Worm (Caenorhabditis elegans) whole organism, mixed stage, embryonic: ENCODE data around the gene clec-161.
A peak's percentile ranks its signal among the peaks of the same experiment; 100 is the strongest.

Source experiments
- M03D4.4 ChIP-seq: sonication (generic microtip); optimal IDR thresholded peaks from 2 replicates; lab custom pipeline; 2017; ENCODE audit warnings: mild to moderate bottlenecking, missing genetic modification characterization, missing compliant biosample characterization
- bed-3 ChIP-seq: fragments of 200-800 bp; sonication (Bioruptor generic); optimal IDR thresholded peaks from 3 replicates; lab custom pipeline; 2018; ENCODE audit warnings: mild to moderate bottlenecking, missing genetic modification characterization, moderate library complexity, missing compliant biosample characterization
- blmp-1 ChIP-seq: fragments of 150-350 bp; optimal IDR thresholded peaks from 2 replicates; lab custom pipeline; 2014; ENCODE audit warnings: missing biosample characterization, missing genetic modification characterization
- ceh-39 ChIP-seq: fragments of 150-350 bp; optimal IDR thresholded peaks from 2 replicates; lab custom pipeline; 2014; ENCODE audit warnings: missing biosample characterization, missing genetic modification characterization
- ceh-43 ChIP-seq: fragments of 200-800 bp; sonication (Bioruptor generic); optimal IDR thresholded peaks from 2 replicates; lab custom pipeline; 2018; ENCODE audit warnings: mild to moderate bottlenecking, missing genetic modification characterization, moderate library complexity, missing compliant biosample characterization
- ceh-83 ChIP-seq: fragments of 200-800 bp; sonication (Bioruptor generic); optimal IDR thresholded peaks from 2 replicates; lab custom pipeline; 2018; ENCODE audit warnings: mild to moderate bottlenecking, missing genetic modification characterization, missing compliant biosample characterization
- ces-1 ChIP-seq: fragments of 150-350 bp; optimal IDR thresholded peaks from 2 replicates; lab custom pipeline; 2014; ENCODE audit warnings: missing biosample characterization, missing genetic modification reagents, missing genetic modification characterization
- cnd-1 ChIP-seq: fragments of 200-800 bp; sonication (Bioruptor generic); optimal IDR thresholded peaks from 2 replicates; lab custom pipeline; 2018; ENCODE audit warnings: mild to moderate bottlenecking, missing genetic modification characterization, missing compliant biosample characterization
- drap-1 ChIP-seq: fragments of 200-800 bp; sonication (Bioruptor generic); optimal IDR thresholded peaks from 3 replicates; lab custom pipeline; 2018; ENCODE audit warnings: mild to moderate bottlenecking, missing genetic modification characterization, missing compliant biosample characterization
- elt-1 ChIP-seq: sonication (generic microtip); optimal IDR thresholded peaks from 2 replicates; lab custom pipeline; 2017; ENCODE audit warnings: missing genetic modification characterization, mild to moderate bottlenecking, missing compliant biosample characterization, antibody characterized with exemption, moderate library complexity, borderline replicate concordance; ENCODE audit not compliant: insufficient read depth
- elt-3 ChIP-seq: fragments of 150-350 bp; optimal IDR thresholded peaks from 2 replicates; lab custom pipeline; 2014; ENCODE audit warnings: missing biosample characterization, missing genetic modification characterization
- flh-1 ChIP-seq: fragments of 200-800 bp; sonication (Bioruptor generic); optimal IDR thresholded peaks from 2 replicates; lab custom pipeline; 2018; ENCODE audit warnings: mild to moderate bottlenecking, missing genetic modification characterization, moderate library complexity, missing compliant biosample characterization
- ham-2 ChIP-seq: fragments of 200-800 bp; sonication (Bioruptor generic); optimal IDR thresholded peaks from 2 replicates; lab custom pipeline; 2018; ENCODE audit warnings: mild to moderate bottlenecking, missing genetic modification characterization, missing compliant biosample characterization
- hlh-1 ChIP-seq: fragments of 150-350 bp; optimal IDR thresholded peaks from 2 replicates; lab custom pipeline; 2014; ENCODE audit warnings: missing biosample characterization, missing genetic modification reagents, missing genetic modification characterization
- lin-13 ChIP-seq: fragments of 150-350 bp; optimal IDR thresholded peaks from 2 replicates; lab custom pipeline; 2014; ENCODE audit warnings: missing biosample characterization, missing genetic modification characterization
- lin-32 ChIP-seq: fragments of 200-800 bp; sonication (Bioruptor generic); optimal IDR thresholded peaks from 2 replicates; lab custom pipeline; 2018; ENCODE audit warnings: mild to moderate bottlenecking, missing genetic modification characterization, missing compliant biosample characterization
- lsy-2 ChIP-seq: fragments of 150-350 bp; optimal IDR thresholded peaks from 2 replicates; lab custom pipeline; 2014; ENCODE audit warnings: missing biosample characterization, missing genetic modification characterization
- mab-5 ChIP-seq: fragments of 150-350 bp; optimal IDR thresholded peaks from 2 replicates; lab custom pipeline; 2014; ENCODE audit warnings: missing biosample characterization, missing genetic modification characterization
- mep-1 ChIP-seq: fragments of 150-350 bp; optimal IDR thresholded peaks from 2 replicates; lab custom pipeline; 2017; ENCODE audit warnings: missing biosample characterization, missing genetic modification reagents, missing genetic modification characterization, inconsistent platforms
- mls-2 ChIP-seq: sonication (generic microtip); optimal IDR thresholded peaks from 2 replicates; lab custom pipeline; 2016; ENCODE audit warnings: mild to moderate bottlenecking, missing genetic modification characterization, moderate library complexity, missing compliant biosample characterization
- nhr-12 ChIP-seq: fragments of 150-350 bp; optimal IDR thresholded peaks from 2 replicates; lab custom pipeline; 2014; ENCODE audit warnings: missing biosample characterization, missing genetic modification characterization
- nhr-2 ChIP-seq: fragments of 150-350 bp; optimal IDR thresholded peaks from 2 replicates; lab custom pipeline; 2014; ENCODE audit warnings: missing biosample characterization, missing genetic modification characterization
- nhr-237 ChIP-seq: fragments of 150-350 bp; optimal IDR thresholded peaks from 2 replicates; lab custom pipeline; 2014; ENCODE audit warnings: missing biosample characterization, missing genetic modification characterization
- nhr-28 ChIP-seq: fragments of 150-350 bp; optimal IDR thresholded peaks from 2 replicates; lab custom pipeline; 2014; ENCODE audit warnings: missing biosample characterization, missing genetic modification characterization
- nhr-76 ChIP-seq: sonication (generic microtip); optimal IDR thresholded peaks from 2 replicates; lab custom pipeline; 2017; ENCODE audit warnings: missing biosample characterization, missing genetic modification characterization
- pha-4 ChIP-seq: fragments of 150-350 bp; optimal IDR thresholded peaks from 2 replicates; lab custom pipeline; 2018; ENCODE audit warnings: missing biosample characterization, missing genetic modification reagents, missing genetic modification characterization
- sem-2 ChIP-seq: fragments of 200-800 bp; sonication (Bioruptor generic); optimal IDR thresholded peaks from 2 replicates; lab custom pipeline; 2018; ENCODE audit warnings: mild to moderate bottlenecking, missing genetic modification characterization, missing compliant biosample characterization
- snpc-4 ChIP-seq: fragments of 150-350 bp; optimal IDR thresholded peaks from 2 replicates; lab custom pipeline; 2014; ENCODE audit warnings: missing biosample characterization, missing genetic modification characterization
- sptf-1 ChIP-seq: sonication (generic microtip); optimal IDR thresholded peaks from 2 replicates; lab custom pipeline; 2017; ENCODE audit warnings: mild to moderate bottlenecking, missing genetic modification characterization, moderate library complexity, missing compliant biosample characterization
- tbx-8 ChIP-seq: fragments of 200-800 bp; sonication (Bioruptor generic); optimal IDR thresholded peaks from 2 replicates; lab custom pipeline; 2018; ENCODE audit warnings: mild to moderate bottlenecking, missing genetic modification characterization, moderate library complexity, missing compliant biosample characterization
- unc-120 ChIP-seq: sonication (generic microtip); optimal IDR thresholded peaks from 2 replicates; lab custom pipeline; 2017; ENCODE audit warnings: missing genetic modification characterization, missing compliant biosample characterization; ENCODE audit not compliant: poor library complexity, severe bottlenecking
- unc-39 ChIP-seq: fragments of 150-350 bp; optimal IDR thresholded peaks from 2 replicates; lab custom pipeline; 2014; ENCODE audit warnings: missing biosample characterization, missing genetic modification characterization
- unc-62 ChIP-seq: fragments of 150-350 bp; optimal IDR thresholded peaks from 2 replicates; lab custom pipeline; 2014; ENCODE audit warnings: missing biosample characterization, missing genetic modification reagents, missing genetic modification characterization
- zip-8 ChIP-seq: fragments of 150-350 bp; optimal IDR thresholded peaks from 2 replicates; lab custom pipeline; 2014; ENCODE audit warnings: missing biosample characterization, missing genetic modification characterization
- ztf-11 ChIP-seq: fragments of 150-350 bp; optimal IDR thresholded peaks from 2 replicates; lab custom pipeline; 2014; ENCODE audit warnings: missing biosample characterization, missing genetic modification characterization

The clec-161 gene

ce11 chrIII:9621840-9622525 is 13.4 kb upstream of the clec-161 start:
- TF ChIP-seq unc-62 (GFP tag; lab: Kevin White, UChicago) (no peak), elt-1 (tag; lab: Kevin White, UChicago) (no peak), ham-2 (no peak), M03D4.4 (no peak), unc-120 (no peak), bed-3 (GFP tag; lab: Kevin White, UChicago) (no peak), mab-5 (tag; lab: Kevin White, UChicago) (no peak), cnd-1 (tag; lab: Kevin White, UChicago) (no peak), ceh-39 (no peak), mep-1 (tag; lab: Kevin White, UChicago) (no peak), snpc-4 (tag; lab: Kevin White, UChicago) (no peak), nhr-237 (tag; lab: Kevin White, UChicago) (no peak), blmp-1 (tag; lab: Kevin White, UChicago) (no peak), mls-2 (no peak), nhr-12 (tag; lab: Kevin White, UChicago) (no peak), ztf-11 (no peak), nhr-76 (tag; lab: Kevin White, UChicago) (no peak), ces-1 (GFP tag; lab: Kevin White, UChicago) (no peak), hlh-1 (tag; lab: Kevin White, UChicago) (no peak)

ce11 chrIII:9620148-9620547 is 11.6 kb upstream of the clec-161 start:
- TF ChIP-seq ceh-39 (no peak), ztf-11 (no peak), elt-1 (tag; lab: Kevin White, UChicago) (no peak), ham-2 (no peak), sem-2 (GFP tag; lab: Kevin White, UChicago) (no peak), nhr-12 (tag; lab: Kevin White, UChicago) (no peak), hlh-1 (tag; lab: Kevin White, UChicago) (no peak), tbx-8 (GFP tag; lab: Kevin White, UChicago) (no peak), mep-1 (tag; lab: Kevin White, UChicago) (no peak), lin-32 (GFP tag; lab: Kevin White, UChicago) (no peak), sptf-1 (tag; lab: Kevin White, UChicago) (no peak), nhr-2 (no peak), ces-1 (GFP tag; lab: Kevin White, UChicago) (no peak), mls-2 (no peak), elt-3 (tag; lab: Kevin White, UChicago) (no peak)
- TF ChIP-seq, all 35 proteins: peak for 0

- TF ChIP-seq flh-1 (GFP tag; lab: Kevin White, UChicago) = peak; percentile 32
- no peak for TF ChIP-seq snpc-4 (tag; lab: Kevin White, UChicago)
- peak; percentile 8 for TF ChIP-seq mep-1 (tag; lab: Kevin White, UChicago)
- TF ChIP-seq sem-2 (GFP tag; lab: Kevin White, UChicago) = no peak
- no peak for TF ChIP-seq mab-5 (tag; lab: Kevin White, UChicago)
- TF ChIP-seq zip-8 (tag; lab: Kevin White, UChicago) = no peak
- no peak for TF ChIP-seq ceh-39
- TF ChIP-seq elt-3 (tag; lab: Kevin White, UChicago) = no peak
- peak; percentile 35 for TF ChIP-seq lsy-2 (tag; lab: Kevin White, UChicago)
- TF ChIP-seq ces-1 (GFP tag; lab: Kevin White, UChicago) = peak; percentile 58
- TF ChIP-seq nhr-28 (tag; lab: Kevin White, UChicago) = no peak
- TF ChIP-seq nhr-237 (tag; lab: Kevin White, UChicago) = peak; percentile 45
- no peak for TF ChIP-seq ham-2
- peak; percentile 96 for TF ChIP-seq unc-120
- no peak for TF ChIP-seq bed-3 (GFP tag; lab: Kevin White, UChicago)
- TF ChIP-seq elt-1 (tag; lab: Kevin White, UChicago) = no peak
- TF ChIP-seq unc-62 (GFP tag; lab: Kevin White, UChicago) = peak; percentile 20
- no peak for TF ChIP-seq ceh-83 (GFP tag; lab: Kevin White, UChicago)
- no peak for TF ChIP-seq nhr-76 (tag; lab: Kevin White, UChicago)
- peak; percentile 19 for TF ChIP-seq lin-13 (tag; lab: Kevin White, UChicago)
- TF ChIP-seq mls-2 = peak; percentile 23
- TF ChIP-seq pha-4 (tag; lab: Kevin White, UChicago) = no peak
- TF ChIP-seq M03D4.4 = no peak
- no peak for TF ChIP-seq tbx-8 (GFP tag; lab: Kevin White, UChicago)
- no peak for TF ChIP-seq drap-1 (GFP tag; lab: Kevin White, UChicago)
- TF ChIP-seq lin-32 (GFP tag; lab: Kevin White, UChicago) = no peak
- no peak for TF ChIP-seq unc-39 (tag; lab: Kevin White, UChicago)
- TF ChIP-seq ztf-11 = no peak
- TF ChIP-seq ceh-43 (GFP tag; lab: Kevin White, UChicago) = no peak
- no peak for TF ChIP-seq blmp-1 (tag; lab: Kevin White, UChicago)
- TF ChIP-seq sptf-1 (tag; lab: Kevin White, UChicago) = no peak
- no peak for TF ChIP-seq nhr-2
- no peak for TF ChIP-seq cnd-1 (tag; lab: Kevin White, UChicago)
- TF ChIP-seq hlh-1 (tag; lab: Kevin White, UChicago) = peak; percentile 25
- TF ChIP-seq nhr-12 (tag; lab: Kevin White, UChicago) = no peak
Observed at ce11 chrIII:9619079-9619761, 10.7 kb upstream of the clec-161 start, which contains the start of gene hlh-11. Gene hlh-11 (plus strand): TSS chrIII:9619711.
